Worm (Caenorhabditis elegans): Measurements from ENCODE around the gene ceh-31.

DNA sequence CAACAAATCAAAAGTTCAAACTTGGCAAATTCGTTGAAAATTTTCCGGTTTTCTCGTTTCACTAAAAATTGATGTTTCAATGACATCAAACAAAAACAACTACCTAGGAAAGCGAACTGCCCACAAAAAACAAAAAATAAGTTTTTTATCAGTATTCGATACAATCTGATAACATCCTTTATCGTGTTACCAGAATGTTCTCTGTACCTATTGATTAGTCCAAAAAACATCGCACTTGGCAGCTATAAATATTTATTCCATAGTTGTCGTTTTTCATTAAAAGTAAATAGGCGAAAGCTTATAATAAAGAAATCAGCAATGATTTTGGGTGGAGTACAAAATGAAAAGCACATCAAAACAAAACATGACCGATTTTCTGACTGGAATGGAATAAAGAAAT lies 47.0 kb upstream of the ceh-31 start:
- TF ChIP-seq ahr-1 (tag; optimal IDR thresholded peaks at IDR 0.05) (no peak), nhr-232 (tag; optimal IDR thresholded peaks at IDR 0.05) (no peak), pax-1 (tag; optimal IDR thresholded peaks at IDR 0.05) (no peak), nhr-11 (tag; optimal IDR thresholded peaks at IDR 0.05) (no peak), hlh-15 (tag; optimal IDR thresholded peaks at IDR 0.05) (no peak), eyg-1 (tag; optimal IDR thresholded peaks at IDR 0.05) (no peak), ets-4 (tag; optimal IDR thresholded peaks at IDR 0.05) (no peak), lin-11 (tag; optimal IDR thresholded peaks at IDR 0.05) (no peak), dve-1 (tag; optimal IDR thresholded peaks at IDR 0.05) (no peak)
